Worm (Caenorhabditis elegans) whole organism, L3 larva: Measurements from ENCODE around the gene dgn-2.

Experiments used
- ama-1 ChIP-seq: fragments of 150-350 bp; optimal IDR thresholded peaks from 2 replicates; lab custom pipeline; 2018
- fos-1 ChIP-seq: fragments of 150-350 bp; optimal IDR thresholded peaks from 2 replicates; lab custom pipeline; 2014; ENCODE audit warnings: missing biosample characterization, missing genetic modification characterization
- lin-15B ChIP-seq: fragments of 150-350 bp; optimal IDR thresholded peaks from 2 replicates; lab custom pipeline; 2014; ENCODE audit warnings: missing biosample characterization, missing genetic modification characterization
- nhr-237 ChIP-seq: fragments of 150-350 bp; optimal IDR thresholded peaks from 2 replicates; lab custom pipeline; 2014; ENCODE audit warnings: missing biosample characterization, missing genetic modification characterization
- nhr-28 ChIP-seq: fragments of 150-350 bp; optimal IDR thresholded peaks from 2 replicates; lab custom pipeline; 2014; ENCODE audit warnings: missing biosample characterization, missing genetic modification characterization
- nhr-67 ChIP-seq: fragments of 150-350 bp; optimal IDR thresholded peaks from 2 replicates; lab custom pipeline; 2014; ENCODE audit warnings: missing biosample characterization, missing genetic modification characterization
- snpc-4 ChIP-seq: fragments of 150-350 bp; optimal IDR thresholded peaks from 2 replicates; lab custom pipeline; 2014; ENCODE audit warnings: missing biosample characterization, missing genetic modification characterization
- unc-62 ChIP-seq: fragments of 150-350 bp; sonication (generic microtip); optimal IDR thresholded peaks from 4 replicates; lab custom pipeline; 2014; ENCODE audit warnings: missing biosample characterization, missing genetic modification reagents, missing genetic modification characterization
- ztf-11 ChIP-seq: fragments of 150-350 bp; optimal IDR thresholded peaks from 2 replicates; lab custom pipeline; 2014; ENCODE audit warnings: missing biosample characterization, missing genetic modification characterization

DNA sequence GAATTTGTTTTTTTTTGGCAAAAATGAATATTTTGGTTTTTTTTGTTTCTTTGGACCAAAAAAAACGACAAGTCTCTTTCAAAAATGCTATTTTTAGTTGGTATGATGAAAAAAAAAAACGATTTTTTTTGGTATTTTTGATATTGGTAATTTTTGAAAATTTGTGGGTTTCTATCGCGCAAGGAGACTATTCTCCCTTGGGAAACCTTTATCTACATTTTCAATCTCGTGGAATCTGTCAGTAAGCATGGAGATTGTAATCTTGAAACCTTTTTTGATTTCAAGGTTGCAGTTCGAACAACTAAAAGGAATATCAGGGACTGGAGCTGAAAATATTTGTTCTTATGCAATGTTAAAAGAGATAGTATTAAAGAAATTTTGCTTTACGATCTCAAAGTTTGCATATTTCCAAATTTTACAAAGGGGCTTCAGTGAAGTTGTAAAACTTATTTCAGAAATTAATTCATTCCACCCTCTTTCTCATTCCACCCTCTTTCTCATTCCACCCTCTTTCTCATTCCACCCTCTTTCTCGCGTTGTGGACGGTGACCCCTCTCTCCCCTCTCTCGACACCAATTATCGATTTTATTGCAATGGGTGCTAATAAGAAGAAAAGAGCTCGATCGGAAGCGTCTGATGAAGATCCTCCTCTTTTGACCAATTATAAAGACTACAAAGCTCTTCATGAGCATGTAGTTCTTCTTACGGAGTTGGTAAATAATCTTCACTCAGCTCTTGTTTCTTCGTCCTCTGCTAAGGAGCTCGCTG is 28.2 kb downstream of the dgn-2 start:
- TF ChIP-seq lin-15B (tag; lab: Kevin White, UChicago) (no peak), fos-1 (tag; lab: Kevin White, UChicago) (no peak), snpc-4 (tag; lab: Kevin White, UChicago) (no peak), nhr-237 (tag; lab: Kevin White, UChicago) (no peak), nhr-67 (tag; lab: Kevin White, UChicago) (no peak), ama-1 (lab: Kevin White, UChicago) (no peak), nhr-28 (tag; lab: Kevin White, UChicago) (no peak), unc-62 (GFP tag; lab: Kevin White, UChicago) (no peak), ztf-11 (no peak)
